3 fruit fly cellular contexts compared by ENCODE assay signal in the genomic region with DNA sequence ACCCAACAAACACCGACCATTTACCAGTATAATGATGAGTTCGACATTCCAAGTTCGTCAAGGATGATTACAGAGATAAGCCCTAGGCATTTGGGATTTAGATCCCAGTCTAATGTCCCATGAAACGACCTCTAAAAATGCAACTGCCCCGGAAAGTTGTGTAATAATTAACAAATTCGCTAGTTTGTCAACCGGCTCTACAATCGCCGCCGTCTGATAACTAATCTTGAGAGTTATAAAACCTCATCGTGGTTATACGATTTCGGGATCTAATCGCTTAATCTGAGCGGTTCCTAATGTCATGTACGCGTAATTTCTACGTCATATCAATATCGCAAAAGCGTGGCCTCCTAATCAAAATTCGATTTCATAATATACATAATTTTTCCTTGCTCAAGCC.
TF ChIP-seq lines count a peak whose summit lies in the region.

No protein-coding gene starts in this region.

- TF ChIP-seq CTCF in whole organism, embryonic (GFP tag; optimal IDR thresholded peaks at IDR 0.05; lab: Kevin White, UChicago): no peak

TF ChIP-seq in whole organism, adult, 20 proteins besides CTCF, POLR2A, EP300 and RAD21:
- peak; percentile 83 for TF ChIP-seq kay (GFP tag; lab: Kevin White, UChicago; ENCODE audit: borderline replicate concordance)
- no peak for TF ChIP-seq toe (GFP tag; optimal IDR thresholded peaks at IDR 0.05; lab: Kevin White, UChicago)
- TF ChIP-seq cic (GFP tag; optimal IDR thresholded peaks at IDR 0.05; lab: Kevin White, UChicago): peak; percentile 57
- TF ChIP-seq Mnt (GFP tag; optimal IDR thresholded peaks at IDR 0.05; lab: Kevin White, UChicago): peak; percentile 3

TF ChIP-seq in whole organism, embryonic, 481 proteins besides CTCF, POLR2A, EP300 and RAD21:
- peak; percentile 79 for TF ChIP-seq grn (GFP tag; optimal IDR thresholded peaks at IDR 0.05; lab: Kevin White, UChicago)
- no peak for TF ChIP-seq HLHmδ (GFP tag; optimal IDR thresholded peaks at IDR 0.05; lab: Kevin White, UChicago)
- no peak for TF ChIP-seq CG9727 (GFP tag; optimal IDR thresholded peaks at IDR 0.05; lab: Kevin White, UChicago)
- no peak for TF ChIP-seq MESR4 (GFP tag; optimal IDR thresholded peaks at IDR 0.05; lab: Kevin White, UChicago)
- TF ChIP-seq BtbVII (GFP tag; optimal IDR thresholded peaks at IDR 0.05; lab: Kevin White, UChicago): peak; percentile 46
- peak in 1 of 2 experiments; percentile 85 for TF ChIP-seq Pdp1 (GFP tag; optimal IDR thresholded peaks at IDR 0.05; lab: Kevin White, UChicago)
- peak; percentile 47 for TF ChIP-seq sug (tag; optimal IDR thresholded peaks at IDR 0.05; lab: Kevin White, UChicago)
- no peak for TF ChIP-seq CG10147 (GFP tag; optimal IDR thresholded peaks at IDR 0.05; lab: Kevin White, UChicago)
- TF ChIP-seq CG17186 (GFP tag; optimal IDR thresholded peaks at IDR 0.05; lab: Kevin White, UChicago): no peak
- peak; percentile 59 for TF ChIP-seq Hey (tag; optimal IDR thresholded peaks at IDR 0.05; lab: Kevin White, UChicago)
- TF ChIP-seq exex (tag; optimal IDR thresholded peaks at IDR 0.05; lab: Kevin White, UChicago): peak; percentile 98
- TF ChIP-seq sens (GFP tag; lab: Kevin White, UChicago): no peak
- peak; percentile 36 for TF ChIP-seq mirr (GFP tag; optimal IDR thresholded peaks at IDR 0.05; lab: Kevin White, UChicago)
- no peak for TF ChIP-seq CG11456 (GFP tag; IDR thresholded peaks at IDR 0.05; lab: Robert Waterston, UW)

TF ChIP-seq in whole organism, prepupa, 60 proteins besides CTCF, POLR2A, EP300 and RAD21:
- peak; percentile 39 for TF ChIP-seq vri (GFP tag; optimal IDR thresholded peaks at IDR 0.05; lab: Kevin White, UChicago)
- TF ChIP-seq cyc (GFP tag; optimal IDR thresholded peaks at IDR 0.05; lab: Kevin White, UChicago): no peak
TF ChIP-seq in whole organism, prepupa: peak in this region for 1.
